Fruit fly (Drosophila melanogaster): Measurements from ENCODE around the gene ImpE2.

dm6 chr3L:3544221-3544620 lies 31.7 kb upstream of the ImpE2 start:
- TF ChIP-seq CG12768 (GFP tag; optimal IDR thresholded peaks at IDR 0.05) (no peak), pad (GFP tag; optimal IDR thresholded peaks at IDR 0.05) (no peak), kay (GFP tag; ENCODE audit: borderline replicate concordance) (no peak), cnc (optimal IDR thresholded peaks at IDR 0.05) (no peak), CG11617 (GFP tag; optimal IDR thresholded peaks at IDR 0.05) (no peak)
